Fruit fly (Drosophila melanogaster) whole organism, prepupa: Measurements from ENCODE around the gene Ctl1.

Experiments
- CG10631 ChIP-seq: fragments of 200-800 bp; sonication (Bioruptor generic); optimal IDR thresholded peaks from 2 replicates; lab custom pipeline; 2016; ENCODE audit warnings: missing biosample characterization, missing genetic modification characterization
- CG10669 ChIP-seq: fragments of 200-800 bp; sonication (Bioruptor generic); optimal IDR thresholded peaks from 3 replicates; lab custom pipeline; 2018; ENCODE audit warnings: missing biosample characterization, mild to moderate bottlenecking, missing genetic modification characterization, moderate library complexity
- CG11294 ChIP-seq: fragments of 200-800 bp; sonication (Bioruptor generic); IDR thresholded peaks from 2 replicates; pipeline ENCODE4 v1.3.6; 2022; ENCODE audit warnings: missing biosample characterization, missing genetic modification characterization
- CG11902 ChIP-seq: fragments of 200-800 bp; sonication (Bioruptor generic); optimal IDR thresholded peaks from 3 replicates; lab custom pipeline; 2016; ENCODE audit warnings: missing biosample characterization, missing genetic modification characterization
- CG15336 ChIP-seq: fragments of 200-800 bp; sonication (Bioruptor generic); IDR thresholded peaks from 2 replicates; pipeline ENCODE4 v1.3.6; 2022; ENCODE audit warnings: missing biosample characterization, missing genetic modification characterization
- CG16779 ChIP-seq: fragments of 200-800 bp; sonication (Bioruptor generic); optimal IDR thresholded peaks from 3 replicates; lab custom pipeline; 2017; ENCODE audit warnings: missing biosample characterization, mild to moderate bottlenecking, missing genetic modification characterization
- CG32006 ChIP-seq: fragments of 200-800 bp; sonication (Bioruptor generic); optimal IDR thresholded peaks from 3 replicates; lab custom pipeline; 2017; ENCODE audit warnings: missing biosample characterization, mild to moderate bottlenecking, missing genetic modification characterization
- CG34406 ChIP-seq: fragments of 200-800 bp; sonication (Bioruptor generic); optimal IDR thresholded peaks from 3 replicates; lab custom pipeline; 2016; ENCODE audit warnings: missing biosample characterization, missing genetic modification characterization
- CG6163 ChIP-seq: fragments of 200-800 bp; sonication (Bioruptor generic); IDR thresholded peaks from 3 replicates; pipeline ENCODE4 v1.3.6; 2022; ENCODE audit warnings: missing biosample characterization, missing genetic modification characterization
- CG6276 ChIP-seq: fragments of 200-800 bp; sonication (Bioruptor generic); optimal IDR thresholded peaks from 2 replicates; lab custom pipeline; 2017; ENCODE audit warnings: missing biosample characterization, mild to moderate bottlenecking, missing genetic modification characterization
- CG6792 ChIP-seq: fragments of 200-800 bp; sonication (Bioruptor generic); optimal IDR thresholded peaks from 3 replicates; lab custom pipeline; 2016; ENCODE audit warnings: missing biosample characterization, missing genetic modification characterization
- CG6854 ChIP-seq: fragments of 200-800 bp; sonication (Bioruptor generic); optimal IDR thresholded peaks from 2 replicates; lab custom pipeline; 2017; ENCODE audit warnings: missing biosample characterization, mild to moderate bottlenecking, missing genetic modification characterization
- CG7368 ChIP-seq: fragments of 200-800 bp; sonication (Bioruptor generic); optimal IDR thresholded peaks from 3 replicates; lab custom pipeline; 2016; ENCODE audit warnings: missing biosample characterization, missing genetic modification characterization
- CG8319 ChIP-seq: fragments of 200-800 bp; sonication (Bioruptor generic); optimal IDR thresholded peaks from 3 replicates; lab custom pipeline; 2016; ENCODE audit warnings: missing biosample characterization, missing genetic modification characterization
- CG9139 ChIP-seq: fragments of 200-800 bp; sonication (Bioruptor generic); optimal IDR thresholded peaks from 3 replicates; lab custom pipeline; 2017; ENCODE audit warnings: missing biosample characterization, mild to moderate bottlenecking, missing genetic modification characterization
- Eip75B ChIP-seq: fragments of 200-800 bp; sonication (Bioruptor generic); optimal IDR thresholded peaks from 3 replicates; lab custom pipeline; 2016; ENCODE audit warnings: missing biosample characterization, missing genetic modification characterization
- Eip78C ChIP-seq: fragments of 200-800 bp; sonication (Bioruptor generic); peaks from one replicate; lab custom pipeline; 2016; ENCODE audit warnings: missing biosample characterization, missing genetic modification characterization
- Eip93F ChIP-seq: fragments of 200-800 bp; sonication (Bioruptor generic); optimal IDR thresholded peaks from 2 replicates; lab custom pipeline; 2016; ENCODE audit warnings: missing biosample characterization, mild to moderate bottlenecking, missing genetic modification characterization
- Ets21C ChIP-seq: fragments of 200-800 bp; sonication (Bioruptor generic); optimal IDR thresholded peaks from 3 replicates; lab custom pipeline; 2016; ENCODE audit warnings: missing biosample characterization, missing genetic modification characterization
- Ets96B ChIP-seq: fragments of 200-800 bp; optimal IDR thresholded peaks from 2 replicates; lab custom pipeline; 2019; ENCODE audit warnings: missing biosample characterization, mild to moderate bottlenecking, missing genetic modification characterization, moderate library complexity
- Gug ChIP-seq: fragments of 200-800 bp; sonication (Bioruptor generic); IDR thresholded peaks from 2 replicates; pipeline ENCODE4 v1.3.6; 2022; ENCODE audit warnings: missing biosample characterization, missing genetic modification characterization
- Hr38 ChIP-seq: sonication (Bioruptor generic); optimal IDR thresholded peaks from 2 replicates; lab custom pipeline; 2016; ENCODE audit warnings: missing biosample characterization, missing genetic modification characterization
- Hr39 ChIP-seq: fragments of 200-800 bp; sonication (Bioruptor generic); optimal IDR thresholded peaks from 2 replicates; lab custom pipeline; 2016; ENCODE audit warnings: missing biosample characterization, missing genetic modification characterization
- Lpt ChIP-seq: fragments of 200-800 bp; sonication (Bioruptor generic); optimal IDR thresholded peaks from 3 replicates; lab custom pipeline; 2016; ENCODE audit warnings: missing biosample characterization, missing genetic modification characterization
- Met ChIP-seq: fragments of 200-800 bp; sonication (Bioruptor generic); optimal IDR thresholded peaks from 3 replicates; lab custom pipeline; 2016; ENCODE audit warnings: missing biosample characterization, missing genetic modification characterization
- OdsH ChIP-seq: fragments of 200-800 bp; sonication (Bioruptor generic); optimal IDR thresholded peaks from 3 replicates; lab custom pipeline; 2016; ENCODE audit warnings: missing biosample characterization, missing genetic modification characterization
- Smox ChIP-seq: fragments of 200-800 bp; sonication (Bioruptor generic); optimal IDR thresholded peaks from 3 replicates; lab custom pipeline; 2016; ENCODE audit warnings: missing biosample characterization, missing genetic modification characterization
- Sox102F ChIP-seq: fragments of 200-800 bp; sonication (Bioruptor generic); optimal IDR thresholded peaks from 2 replicates; lab custom pipeline; 2016; ENCODE audit warnings: missing biosample characterization, mild to moderate bottlenecking, missing genetic modification characterization
- Sox14 ChIP-seq: fragments of 200-800 bp; sonication (Bioruptor generic); optimal IDR thresholded peaks from 3 replicates; lab custom pipeline; 2016; ENCODE audit warnings: missing biosample characterization, missing genetic modification characterization
- Sox15 ChIP-seq: fragments of 200-800 bp; sonication (Bioruptor generic); optimal IDR thresholded peaks from 3 replicates; lab custom pipeline; 2016; ENCODE audit warnings: missing biosample characterization, missing genetic modification characterization
- achi ChIP-seq: fragments of 200-800 bp; sonication (Bioruptor generic); optimal IDR thresholded peaks from 3 replicates; lab custom pipeline; 2016; ENCODE audit warnings: missing biosample characterization, missing genetic modification characterization
- acj6 ChIP-seq: fragments of 200-800 bp; sonication (Bioruptor generic); optimal IDR thresholded peaks from 3 replicates; lab custom pipeline; 2016; ENCODE audit warnings: missing biosample characterization, missing genetic modification characterization
- dac ChIP-seq: fragments of 200-800 bp; sonication (Bioruptor generic); optimal IDR thresholded peaks from 2 replicates; lab custom pipeline; 2017; ENCODE audit warnings: missing biosample characterization, mild to moderate bottlenecking, missing genetic modification characterization
- dsx ChIP-seq: fragments of 200-800 bp; optimal IDR thresholded peaks from 3 replicates; lab custom pipeline; 2019; ENCODE audit warnings: missing biosample characterization, mild to moderate bottlenecking, missing genetic modification characterization, moderate library complexity; ENCODE audit not compliant: poor library complexity, severe bottlenecking
- eg ChIP-seq: fragments of 200-800 bp; sonication (Bioruptor generic); IDR thresholded peaks from 3 replicates; pipeline ENCODE4 v1.3.6; 2022; ENCODE audit warnings: missing biosample characterization, missing genetic modification characterization
- esn ChIP-seq: fragments of 200-800 bp; sonication (Bioruptor generic); optimal IDR thresholded peaks from 2 replicates; lab custom pipeline; 2016; ENCODE audit warnings: missing biosample characterization, mild to moderate bottlenecking, missing genetic modification characterization, moderate library complexity
- fd59A ChIP-seq: fragments of 200-800 bp; sonication (Bioruptor generic); optimal IDR thresholded peaks from 2 replicates; lab custom pipeline; 2017; ENCODE audit warnings: missing biosample characterization, mild to moderate bottlenecking, missing genetic modification characterization, missing genetic modification reagents
- fd85E ChIP-seq: fragments of 200-800 bp; sonication (Bioruptor generic); optimal IDR thresholded peaks from 3 replicates; lab custom pipeline; 2016; ENCODE audit warnings: missing biosample characterization, missing genetic modification characterization
- fkh ChIP-seq: fragments of 200-800 bp; sonication (Bioruptor generic); optimal IDR thresholded peaks from 3 replicates; lab custom pipeline; 2017; ENCODE audit warnings: missing biosample characterization, mild to moderate bottlenecking, missing genetic modification characterization, moderate library complexity
- lz ChIP-seq: fragments of 200-800 bp; sonication (Bioruptor generic); optimal IDR thresholded peaks from 3 replicates; lab custom pipeline; 2016; ENCODE audit warnings: missing biosample characterization, missing genetic modification characterization
- net ChIP-seq: fragments of 200-800 bp; sonication (Bioruptor generic); optimal IDR thresholded peaks from 3 replicates; lab custom pipeline; 2016; ENCODE audit warnings: missing biosample characterization, missing genetic modification characterization
- salr ChIP-seq, 2 experiments: fragments of 200-800 bp; sonication (Bioruptor generic); optimal IDR thresholded peaks; 3 replicates each; lab custom pipeline; 2016 to 2018; ENCODE audit warnings: missing biosample characterization in 2 of 2, missing genetic modification characterization in 2 of 2, mild to moderate bottlenecking in 1 of 2
- ss ChIP-seq, 2 experiments: fragments of 200-800 bp; sonication (Bioruptor generic); optimal IDR thresholded peaks; 2 replicates in 1 of 2; 3 replicates in 1 of 2; lab custom pipeline; 2017 to 2018; ENCODE audit warnings: mild to moderate bottlenecking in 2 of 2, missing biosample characterization in 2 of 2, missing genetic modification characterization in 2 of 2, moderate library complexity in 1 of 2
- svp ChIP-seq: fragments of 200-800 bp; sonication (Bioruptor generic); peaks from one replicate; lab custom pipeline; 2016; ENCODE audit warnings: missing biosample characterization, missing genetic modification characterization
- vri ChIP-seq: fragments of 200-800 bp; sonication (Bioruptor generic); optimal IDR thresholded peaks from 3 replicates; lab custom pipeline; 2016; ENCODE audit warnings: missing biosample characterization, mild to moderate bottlenecking, missing genetic modification characterization

Ctl1 gene

DNA sequence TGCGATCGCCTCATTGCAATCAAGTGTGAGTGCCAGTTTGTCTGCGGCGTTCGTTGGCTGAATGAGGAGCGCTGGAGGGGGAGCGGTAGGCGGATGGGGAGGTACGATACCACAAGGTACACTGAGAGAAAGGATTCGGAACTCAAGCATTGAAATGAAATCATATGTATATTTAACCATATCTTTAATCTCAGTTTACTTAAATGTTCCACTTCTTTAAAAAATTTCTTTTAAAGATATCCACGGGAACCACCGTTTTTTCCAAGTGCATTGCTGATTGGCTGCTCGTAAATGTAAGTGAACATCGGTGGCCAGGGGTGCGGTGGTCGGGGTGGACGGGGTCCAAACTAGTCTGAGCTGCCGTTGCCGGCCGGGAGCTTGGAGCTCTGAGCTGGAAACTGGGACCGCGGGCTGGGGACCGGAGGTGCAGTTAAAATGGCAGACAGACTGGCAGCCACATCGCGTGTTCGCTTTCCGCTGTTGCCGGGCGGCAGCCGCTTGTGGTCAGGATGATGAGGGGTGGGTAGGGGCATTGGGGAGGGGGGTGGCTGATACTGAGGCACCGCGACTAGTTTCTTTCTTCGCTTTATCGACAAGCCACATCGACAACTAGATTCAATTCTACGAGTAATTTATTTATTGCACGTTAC is 49.5 kb upstream of the Ctl1 start (continued):
- peak; percentile 97 for TF ChIP-seq CG11902 (GFP tag; lab: Kevin White, UChicago)
- TF ChIP-seq salr (GFP tag; optimal IDR thresholded peaks at IDR 0.05; lab: Kevin White, UChicago) = peak; percentile 96 to 98
- TF ChIP-seq Smox = peak; percentile 91
- TF ChIP-seq Sox102F (GFP tag; lab: Kevin White, UChicago) = peak; percentile 95
- peak; percentile 99 for TF ChIP-seq CG6163 (GFP tag; lab: Robert Waterston, UW)
- TF ChIP-seq fd85E (GFP tag; lab: Kevin White, UChicago) = peak; percentile 80
- peak; percentile 98 for TF ChIP-seq CG6792 (GFP tag; lab: Kevin White, UChicago)
- peak; percentile 88 for TF ChIP-seq Eip93F (GFP tag; lab: Kevin White, UChicago)
- peak; percentile 99 for TF ChIP-seq eg
- peak; percentile 99 for TF ChIP-seq fd59A (GFP tag; lab: Kevin White, UChicago)
- TF ChIP-seq net (GFP tag; lab: Kevin White, UChicago) = peak; percentile 98
- TF ChIP-seq CG32006 = peak; percentile 99

DNA sequence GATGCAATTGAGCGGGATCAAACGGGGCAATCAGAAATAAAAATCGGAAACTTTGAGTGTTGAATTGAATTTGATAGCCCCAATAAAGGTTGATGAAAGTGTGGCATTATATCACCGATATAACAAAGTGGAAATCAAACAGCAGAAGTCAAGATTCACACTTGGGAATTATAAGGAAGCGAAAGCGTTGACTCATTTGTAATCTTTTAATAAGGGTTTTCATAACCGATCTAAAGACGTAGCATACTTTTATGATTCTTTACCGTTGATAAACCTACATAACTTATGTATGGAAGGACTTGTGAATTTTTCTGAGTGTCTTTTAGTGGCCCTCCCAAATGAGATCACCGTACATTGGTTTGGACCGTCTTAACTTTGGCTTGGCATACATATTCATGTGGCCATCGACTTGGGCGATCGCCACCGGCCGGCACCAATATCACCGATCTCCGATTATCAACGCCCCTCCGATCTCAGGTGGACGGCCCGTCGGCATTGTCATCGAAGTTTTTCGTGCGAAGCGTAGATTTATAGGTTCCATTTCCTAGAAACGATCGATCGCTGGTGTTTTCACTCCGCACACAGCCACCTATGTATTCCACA is 48.3 kb upstream of the Ctl1 start:
- TF ChIP-seq dsx (GFP tag; lab: Kevin White, UChicago) = no peak
- no peak for TF ChIP-seq CG8319 (GFP tag; lab: Kevin White, UChicago)
- TF ChIP-seq Hr39 (GFP tag; lab: Kevin White, UChicago) = no peak
- TF ChIP-seq acj6 = no peak
- peak; percentile 65 for TF ChIP-seq Eip78C
- TF ChIP-seq CG10631 (GFP tag; lab: Kevin White, UChicago) = peak; percentile 1
- no peak for TF ChIP-seq Lpt (GFP tag; lab: Kevin White, UChicago)

dm6 chr3L:4230357-4230901 is 47.3 kb upstream of the Ctl1 start:
- TF ChIP-seq svp (GFP tag; lab: Kevin White, UChicago) = peak; percentile 75
- peak; percentile 64 for TF ChIP-seq Hr39 (GFP tag; lab: Kevin White, UChicago)
- TF ChIP-seq CG34406 (GFP tag; lab: Kevin White, UChicago) = peak; percentile 81
- peak; percentile 91 for TF ChIP-seq CG10631 (GFP tag; lab: Kevin White, UChicago)
- peak; percentile 81 for TF ChIP-seq Sox15 (GFP tag; lab: Kevin White, UChicago)
- peak; percentile 93 for TF ChIP-seq CG10669 (GFP tag; lab: Kevin White, UChicago)
- TF ChIP-seq Sox14 (GFP tag; lab: Kevin White, UChicago) = peak; percentile 91
- no peak for TF ChIP-seq vri (GFP tag; lab: Kevin White, UChicago)
- TF ChIP-seq CG7368 (GFP tag; lab: Kevin White, UChicago) = peak; percentile 88
- TF ChIP-seq esn (GFP tag; lab: Kevin White, UChicago) = peak; percentile 67
- peak; percentile 85 for TF ChIP-seq Gug (GFP tag; lab: Robert Waterston, UW)
- TF ChIP-seq salr (GFP tag; optimal IDR thresholded peaks at IDR 0.05; lab: Kevin White, UChicago) = peak; percentile 86 to 92
- TF ChIP-seq CG15336 (GFP tag; lab: Robert Waterston, UW) = peak; percentile 93
- no peak for TF ChIP-seq Ets21C (GFP tag; lab: Kevin White, UChicago)
- TF ChIP-seq fkh (GFP tag; lab: Kevin White, UChicago) = peak; percentile 36
- TF ChIP-seq Hr38 (GFP tag; lab: Kevin White, UChicago) = no peak
- TF ChIP-seq ss (GFP tag; optimal IDR thresholded peaks at IDR 0.05; lab: Kevin White, UChicago) = peak; percentile 93 to 94
- TF ChIP-seq Eip75B = peak; percentile 93
- peak; percentile 91 for TF ChIP-seq CG6276 (GFP tag; lab: Kevin White, UChicago)
- TF ChIP-seq dac = peak; percentile 92
- TF ChIP-seq acj6 = peak; percentile 90
- TF ChIP-seq CG11294 = peak; percentile 73
- TF ChIP-seq Eip93F (GFP tag; lab: Kevin White, UChicago) = no peak
- peak; percentile 97 for TF ChIP-seq Eip78C
- TF ChIP-seq Ets96B = peak; percentile 93
- TF ChIP-seq eg = peak; percentile 90
- peak; percentile 97 for TF ChIP-seq CG32006
- TF ChIP-seq Met = peak; percentile 66
- peak; percentile 94 for TF ChIP-seq OdsH (GFP tag; lab: Kevin White, UChicago)
- TF ChIP-seq CG6854 (GFP tag; lab: Kevin White, UChicago) = no peak
- peak; percentile 89 for TF ChIP-seq achi (GFP tag; lab: Kevin White, UChicago)
- TF ChIP-seq lz (GFP tag; lab: Kevin White, UChicago) = peak; percentile 54
- TF ChIP-seq CG8319 (GFP tag; lab: Kevin White, UChicago) = peak; percentile 82
- peak; percentile 55 for TF ChIP-seq fd85E (GFP tag; lab: Kevin White, UChicago)
- TF ChIP-seq CG16779 (tag; lab: Kevin White, UChicago) = peak; percentile 86
- TF ChIP-seq CG9139 = peak; percentile 87
